Worm (Caenorhabditis elegans): ENCODE data around the gene sluh-7.

ce11 chrV:10350054-10350453, 5.6 kb downstream of the sluh-7 start, which contains the start of gene K07C5.9:
- TF ChIP-seq dao-5 (tag; optimal IDR thresholded peaks at IDR 0.05) (no peak), him-1 (tag; optimal IDR thresholded peaks at IDR 0.05) (no peak), W03F9.2 (tag; optimal IDR thresholded peaks at IDR 0.05) (no peak)

Data from whole organism, L4/young adult.